Worm (Caenorhabditis elegans): ENCODE results near the gene Y57G11C.22.

- no peak for TF ChIP-seq F13H6.1 (tag; optimal IDR thresholded peaks at IDR 0.05)
- TF ChIP-seq nhr-11 (tag; optimal IDR thresholded peaks at IDR 0.05) = no peak
- no peak for TF ChIP-seq ceh-9 (tag; optimal IDR thresholded peaks at IDR 0.05)
- no peak for TF ChIP-seq C08G9.2 (tag; optimal IDR thresholded peaks at IDR 0.05)
- TF ChIP-seq ceh-22 (tag; optimal IDR thresholded peaks at IDR 0.05) = no peak
- no peak for TF ChIP-seq pros-1 (tag; optimal IDR thresholded peaks at IDR 0.05)
- no peak for TF ChIP-seq rnt-1 (tag; optimal IDR thresholded peaks at IDR 0.05)
- TF ChIP-seq unc-55 (GFP tag; optimal IDR thresholded peaks at IDR 0.05) = no peak
- TF ChIP-seq nfya-1 (tag; optimal IDR thresholded peaks at IDR 0.05) = no peak
- no peak for TF ChIP-seq ama-1 (optimal IDR thresholded peaks at IDR 0.05)
- TF ChIP-seq hlh-6 (tag; optimal IDR thresholded peaks at IDR 0.05) = no peak
- TF ChIP-seq pax-1 (tag; optimal IDR thresholded peaks at IDR 0.05) = no peak
- no peak for TF ChIP-seq pha-4 (tag; optimal IDR thresholded peaks at IDR 0.05)
Observed at ce11 chrIV:14792602-14793232, 44.3 kb upstream of the Y57G11C.22 start, which contains the start of gene gdi-1.
